Worm (Caenorhabditis elegans) whole organism, midembryonic: ENCODE data around the gene btb-8.

Source experiments
- cog-1 ChIP-seq: sonication (generic microtip); optimal IDR thresholded peaks from 2 replicates; lab custom pipeline; 2016; ENCODE audit warnings: missing genetic modification characterization, missing compliant biosample characterization
- flt-1 ChIP-seq: fragments of 200-800 bp; sonication (Bioruptor generic); IDR thresholded peaks from 2 replicates; pipeline ENCODE4 v1.3.6; 2022; ENCODE audit warnings: missing genetic modification characterization, missing compliant biosample characterization
- klf-2 ChIP-seq: fragments of 200-800 bp; sonication (Bioruptor generic); conservative IDR thresholded peaks from 2 replicates; pipeline ENCODE4 v1.3.6; 2022; ENCODE audit warnings: missing genetic modification reagents, missing genetic modification characterization, missing compliant biosample characterization
- med-1 ChIP-seq: sonication (generic microtip); optimal IDR thresholded peaks from 2 replicates; lab custom pipeline; 2017; ENCODE audit warnings: missing genetic modification characterization, mild to moderate bottlenecking, missing compliant biosample characterization, antibody characterized with exemption, missing genetic modification reagents; ENCODE audit not compliant: insufficient read depth
- ref-1 ChIP-seq: fragments of 200-800 bp; sonication (Bioruptor generic); conservative IDR thresholded peaks from 2 replicates; pipeline ENCODE4 v1.3.6; 2022; ENCODE audit warnings: missing genetic modification reagents, missing genetic modification characterization, missing compliant biosample characterization
- tab-1 ChIP-seq: fragments of 200-800 bp; sonication (Bioruptor generic); IDR thresholded peaks from 2 replicates; pipeline ENCODE4 v1.3.6; 2022; ENCODE audit warnings: missing genetic modification characterization, missing compliant biosample characterization
- ztf-29 ChIP-seq: fragments of 200-800 bp; sonication (Bioruptor generic); IDR thresholded peaks from 2 replicates; pipeline ENCODE4 v1.3.6; 2022; ENCODE audit warnings: missing genetic modification reagents, missing genetic modification characterization, missing compliant biosample characterization

DNA sequence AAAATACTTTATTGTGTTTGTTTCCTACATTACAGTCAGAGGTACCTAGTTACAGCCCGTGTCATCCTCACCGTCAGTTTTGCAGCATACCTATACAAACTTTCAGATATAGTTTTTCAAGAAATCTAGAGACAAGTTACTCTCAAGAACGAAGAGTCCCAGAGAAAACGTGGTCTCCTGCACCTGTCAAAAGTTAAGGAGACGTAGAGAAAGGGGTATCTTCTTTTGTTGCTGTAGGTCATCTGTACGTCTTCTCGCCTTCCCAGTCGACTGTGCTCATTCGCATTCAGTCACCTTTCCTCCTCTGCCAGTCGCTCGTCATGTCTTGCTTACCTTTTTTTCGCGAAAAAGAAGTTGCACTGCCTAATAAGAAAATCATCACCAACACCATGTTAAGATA is 39.0 kb downstream of the btb-8 start, which contains the start of gene F36H5.4:
- no peak for TF ChIP-seq flt-1
- no peak for TF ChIP-seq ref-1 (GFP tag; lab: Robert Waterston, UW)
- TF ChIP-seq med-1 (GFP tag; lab: Kevin White, UChicago): no peak
- TF ChIP-seq tab-1 (GFP tag; lab: Robert Waterston, UW): no peak
- no peak for TF ChIP-seq cog-1
- no peak for TF ChIP-seq ztf-29
- TF ChIP-seq klf-2 (GFP tag; lab: Robert Waterston, UW): no peak
